Fruit fly (Drosophila melanogaster): ENCODE measurements around the gene Mcm3.

DNA sequence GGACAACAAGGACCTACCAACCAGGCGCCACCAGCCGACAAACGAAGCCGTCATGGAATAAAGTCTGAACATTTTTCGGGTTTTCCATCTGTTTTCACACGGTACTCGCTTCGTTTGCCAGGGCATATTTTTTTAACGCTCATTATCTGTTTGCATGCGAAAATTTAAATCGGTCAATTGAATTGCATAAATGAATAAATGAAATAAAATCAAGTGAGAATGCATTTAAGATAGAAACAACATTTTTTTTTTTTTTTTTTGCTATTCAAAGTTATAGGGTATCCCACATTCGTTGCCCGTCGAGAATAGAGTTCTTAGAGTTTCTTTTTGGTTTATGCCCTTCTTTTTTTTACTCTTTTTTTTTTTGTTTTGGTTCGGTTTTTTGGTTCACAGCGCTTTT is 37.8 kb upstream of the Mcm3 start:
- TF ChIP-seq bab1 (GFP tag; optimal IDR thresholded peaks at IDR 0.05) (no peak), pad (GFP tag; optimal IDR thresholded peaks at IDR 0.05) (no peak), CG12768 (GFP tag; optimal IDR thresholded peaks at IDR 0.05) (no peak), CG5204 (GFP tag; optimal IDR thresholded peaks at IDR 0.05) (no peak)
